Fruit fly (Drosophila melanogaster) whole organism: ENCODE measurements around the gene CG14285.
A peak's percentile ranks its signal among the peaks of the same experiment; 100 is the strongest.

Experiments used
- CG8478 ChIP-seq: fragments of >200 bp; optimal IDR thresholded peaks from 2 replicates; lab custom pipeline; 2018; ENCODE audit warnings: inconsistent platforms
- Dll ChIP-seq: fragments of >200 bp; optimal IDR thresholded peaks from 2 replicates; lab custom pipeline; 2017
- EcR ChIP-seq, 2 experiments: fragments of >200 bp; optimal IDR thresholded peaks; 2 replicates each; lab custom pipeline; 2017; ENCODE audit warnings: missing biosample characterization in 2 of 2, missing genetic modification characterization in 2 of 2, missing genetic modification reagents in 2 of 2
- pan ChIP-seq: fragments of >200 bp; optimal IDR thresholded peaks from 2 replicates; lab custom pipeline; 2017
- psq ChIP-seq: fragments of >200 bp; optimal IDR thresholded peaks from 2 replicates; lab custom pipeline; 2017
- usp ChIP-seq: fragments of >200 bp; optimal IDR thresholded peaks from 2 replicates; lab custom pipeline; 2017; ENCODE audit warnings: missing biosample characterization, missing genetic modification characterization, mixed read lengths

The CG14285 gene

dm6 chr3R:19024761-19025160 is at the start of gene CG14285:
Gene CG14285, plus strand, starts transcription at chr3R:19025099.
- TF ChIP-seq CG8478 (lab: Kevin White, UChicago) (no peak), usp (no peak), EcR (GFP tag; optimal IDR thresholded peaks at IDR 0.05; lab: Kevin White, UChicago) (no peak), Dll (lab: Kevin White, UChicago) (no peak), pan (lab: Kevin White, UChicago) (no peak)

- TF ChIP-seq Dll (lab: Kevin White, UChicago) (no peak), CG8478 (lab: Kevin White, UChicago) (no peak), psq (lab: Kevin White, UChicago) (no peak), pan (lab: Kevin White, UChicago) (no peak), usp (no peak), EcR (GFP tag; optimal IDR thresholded peaks at IDR 0.05; lab: Kevin White, UChicago) (no peak)
Measured at dm6 chr3R:18978709-18979108, 46.2 kb upstream of the CG14285 start, which contains the start of gene euc. Gene euc, minus strand, starts transcription at chr3R:18978809.

DNA sequence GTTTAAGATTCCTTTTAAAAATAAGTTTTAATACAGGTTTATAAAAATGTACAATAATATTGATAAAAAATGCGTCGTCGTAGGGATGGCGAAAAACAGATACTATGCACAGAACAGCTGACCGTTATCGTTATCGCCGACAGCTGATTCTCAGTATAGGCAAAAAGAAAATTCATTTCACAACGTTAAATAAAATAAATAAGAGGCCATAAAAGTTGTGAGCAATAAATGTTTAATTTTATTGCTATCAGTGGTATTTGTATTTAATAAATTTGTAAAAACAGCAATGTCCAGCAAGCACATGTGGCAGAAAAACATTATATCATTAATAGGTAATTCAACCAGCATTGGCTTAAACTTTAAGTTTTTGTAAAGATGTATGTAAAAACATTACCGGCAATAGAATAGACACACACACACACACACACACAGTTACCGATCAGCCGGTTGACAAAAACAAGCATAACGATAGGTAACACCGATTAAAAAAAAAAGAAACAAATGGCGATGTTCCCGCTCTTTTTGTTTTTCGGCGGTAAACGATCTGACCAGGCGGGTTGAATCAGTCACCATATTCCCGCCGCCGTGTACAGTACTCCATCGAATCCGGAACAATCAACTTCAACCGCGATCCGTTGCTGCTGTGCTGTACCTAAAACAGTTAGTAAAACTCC is 43.9 kb upstream of the CG14285 start, which contains the start of the genes dnk and Smu1:
Gene dnk (plus strand): TSS at position 133 of the 674 bp plus-strand sequence.
Gene Smu1 (minus strand): TSS at position 462 of the 674 bp plus-strand sequence.
- TF ChIP-seq pan (lab: Kevin White, UChicago) = no peak
- TF ChIP-seq Dll (lab: Kevin White, UChicago) = no peak
- TF ChIP-seq psq (lab: Kevin White, UChicago) = no peak
- TF ChIP-seq usp = no peak
- TF ChIP-seq EcR (GFP tag; optimal IDR thresholded peaks at IDR 0.05; lab: Kevin White, UChicago) = no peak
- no peak for TF ChIP-seq CG8478 (lab: Kevin White, UChicago)

DNA sequence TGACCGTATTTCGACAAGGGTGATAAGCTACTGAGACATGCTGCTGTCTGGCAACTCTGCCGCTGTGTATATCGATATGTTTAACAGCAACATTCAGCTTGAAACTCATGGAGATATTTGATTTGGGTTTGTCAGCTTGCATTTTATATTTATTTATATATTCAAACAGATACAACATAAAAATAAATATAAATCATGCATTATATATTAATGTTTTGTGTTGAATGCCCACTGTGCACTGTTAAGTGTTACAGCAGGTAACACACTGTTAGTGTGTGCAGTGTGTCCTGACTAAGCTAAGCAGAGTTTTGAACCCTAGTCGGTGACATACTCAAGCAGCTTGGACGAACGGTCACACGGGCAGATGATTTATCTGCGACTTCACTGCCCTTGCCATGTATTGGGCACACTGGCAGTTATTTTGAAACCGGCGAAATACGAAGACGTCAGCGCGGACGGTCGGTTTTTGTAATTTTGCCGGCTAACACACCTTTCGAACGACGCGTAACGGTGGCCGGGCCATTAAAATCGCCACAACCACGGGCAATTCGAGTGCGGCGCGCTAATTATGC is 41.2 kb upstream of the CG14285 start, which contains the start of the genes snRNP-U1-C and gukh:
Gene snRNP-U1-C (minus strand): TSS at position 37 of the 572 bp plus-strand sequence.
Gene gukh (plus strand): TSS at position 412 of the 572 bp plus-strand sequence.
- no peak for TF ChIP-seq Dll (lab: Kevin White, UChicago)
- no peak for TF ChIP-seq pan (lab: Kevin White, UChicago)
- TF ChIP-seq CG8478 (lab: Kevin White, UChicago) = no peak
- no peak for TF ChIP-seq psq (lab: Kevin White, UChicago)
- TF ChIP-seq usp = no peak
- no peak for TF ChIP-seq EcR (GFP tag; optimal IDR thresholded peaks at IDR 0.05; lab: Kevin White, UChicago)

dm6 chr3R:18985114-18985785 is 39.6 kb upstream of the CG14285 start:
- TF ChIP-seq pan (lab: Kevin White, UChicago) (peak; percentile 59), Dll (lab: Kevin White, UChicago) (no peak)

dm6 chr3R:18986089-18986887 is 38.6 kb upstream of the CG14285 start:
- TF ChIP-seq EcR (GFP tag; optimal IDR thresholded peaks at IDR 0.05; lab: Kevin White, UChicago) = no peak
- TF ChIP-seq pan (lab: Kevin White, UChicago) = no peak
- no peak for TF ChIP-seq Dll (lab: Kevin White, UChicago)
- TF ChIP-seq usp = no peak
- no peak for TF ChIP-seq CG8478 (lab: Kevin White, UChicago)
- TF ChIP-seq psq (lab: Kevin White, UChicago) = no peak

DNA sequence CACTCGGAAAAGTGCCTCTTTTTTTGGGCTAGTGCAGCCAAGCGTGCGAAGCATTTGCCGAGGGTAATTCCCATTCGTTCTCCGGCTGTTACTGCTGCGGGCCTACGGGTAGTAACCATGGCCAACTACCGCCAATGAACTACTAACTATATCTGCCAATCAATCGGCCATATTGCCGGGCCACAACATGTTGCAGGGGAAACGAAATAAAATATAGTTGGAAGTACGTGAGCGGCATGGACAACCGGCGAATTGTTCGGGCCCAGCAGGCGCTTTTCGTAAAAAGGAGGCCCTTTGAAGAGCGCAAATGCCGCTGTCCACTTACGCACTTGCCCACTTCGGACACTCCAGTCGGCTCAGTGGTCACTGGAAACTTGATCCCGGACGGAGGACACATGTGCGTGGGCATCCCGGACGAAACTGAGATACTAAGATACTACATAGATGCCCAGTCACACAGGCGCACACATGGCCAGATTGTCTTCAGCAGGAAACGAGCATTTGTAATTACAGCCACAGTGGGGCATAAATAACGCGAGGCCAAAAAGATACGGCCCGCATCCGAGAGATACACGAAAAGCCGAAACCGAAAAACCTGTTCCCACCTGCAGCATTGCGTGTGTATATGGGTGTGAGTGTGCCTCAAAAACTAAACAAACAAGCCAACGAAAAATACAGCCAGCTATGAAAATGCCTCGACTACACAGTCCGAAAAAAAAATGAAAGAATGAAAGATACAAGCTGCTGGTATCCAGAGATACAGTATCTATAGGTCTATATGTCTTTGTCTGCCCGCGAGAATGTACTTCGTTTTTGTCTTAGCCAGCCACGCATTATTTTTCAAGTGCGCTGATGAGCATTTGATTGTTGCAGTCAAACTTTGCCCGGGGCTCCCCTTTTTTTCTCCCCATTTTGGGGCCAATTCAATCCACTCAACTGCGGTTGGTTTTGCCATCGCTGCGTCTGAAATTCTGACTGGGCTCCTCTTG is 37.2 kb upstream of the CG14285 start:
- TF ChIP-seq Dll (lab: Kevin White, UChicago) (peak; percentile 40), EcR (GFP tag; optimal IDR thresholded peaks at IDR 0.05; lab: Kevin White, UChicago) (no peak)

DNA sequence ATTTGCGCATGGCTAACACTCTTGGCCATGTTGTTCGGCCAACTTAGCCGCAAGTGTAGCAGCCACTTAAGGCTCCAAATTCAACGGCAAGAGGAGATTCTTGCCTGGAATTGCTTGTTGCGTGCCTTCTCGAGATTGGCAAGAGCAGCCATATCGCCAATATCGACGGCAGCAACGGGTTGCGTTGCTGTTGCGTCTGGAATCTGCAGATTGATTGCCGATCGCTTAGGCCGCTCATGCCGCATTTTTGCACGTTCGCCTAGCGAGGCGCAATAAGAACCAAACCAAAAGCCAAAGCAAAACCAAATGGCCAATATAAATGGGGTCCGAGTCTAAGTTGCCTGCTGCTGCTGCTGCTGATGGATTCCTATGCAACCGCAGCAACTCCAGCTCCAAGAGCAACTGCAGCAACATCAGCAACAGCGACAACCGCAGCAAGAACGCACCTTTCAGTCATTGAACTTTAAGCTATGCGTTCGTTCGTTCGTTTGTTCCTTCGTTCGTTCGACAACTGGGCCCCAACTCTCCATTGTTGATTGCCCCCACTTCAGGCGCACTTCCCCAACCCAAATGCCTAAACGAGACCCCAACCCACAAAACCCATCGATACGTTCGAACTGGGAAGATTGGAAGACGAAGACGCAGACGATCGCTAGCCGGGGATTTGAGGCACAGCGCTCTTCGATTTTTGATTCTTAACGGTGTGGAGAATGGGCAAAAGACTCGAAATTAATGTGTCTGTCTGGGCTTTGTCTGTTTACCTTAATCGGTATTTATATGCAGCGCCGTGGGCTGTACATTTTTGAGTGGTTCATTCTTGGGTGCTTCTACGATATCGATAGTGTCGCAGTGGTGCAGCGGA is 35.7 kb upstream of the CG14285 start:
- TF ChIP-seq usp (no peak), psq (lab: Kevin White, UChicago) (no peak), pan (lab: Kevin White, UChicago) (no peak), EcR (GFP tag; optimal IDR thresholded peaks at IDR 0.05; lab: Kevin White, UChicago) (no peak), CG8478 (lab: Kevin White, UChicago) (no peak), Dll (lab: Kevin White, UChicago) (no peak)

- TF ChIP-seq CG8478 (lab: Kevin White, UChicago) (no peak), usp (no peak), EcR (GFP tag; optimal IDR thresholded peaks at IDR 0.05; lab: Kevin White, UChicago) (no peak), pan (lab: Kevin White, UChicago) (no peak), psq (lab: Kevin White, UChicago) (no peak)
Measured at dm6 chr3R:18989819-18990137, 35.1 kb upstream of the CG14285 start.
